Fruit fly (Drosophila melanogaster) whole organism, embryonic: ENCODE results near the gene Gale.
A peak's percentile ranks its signal among the peaks of the same experiment; 100 is the strongest.

Experiments used
- B-H2 ChIP-seq: fragments of 200-800 bp; sonication (Bioruptor generic); optimal IDR thresholded peaks from 2 replicates; lab custom pipeline; 2018; ENCODE audit warnings: missing biosample characterization, mild to moderate bottlenecking, missing genetic modification characterization
- CG10321 ChIP-seq: fragments of 200-800 bp; sonication (Bioruptor generic); IDR thresholded peaks from 2 replicates; pipeline ENCODE4 v1.3.6; 2022; ENCODE audit warnings: missing biosample characterization, missing genetic modification characterization
- CG10543 ChIP-seq: fragments of 200-800 bp; sonication (Bioruptor generic); optimal IDR thresholded peaks from 3 replicates; lab custom pipeline; 2017; ENCODE audit warnings: missing biosample characterization, mild to moderate bottlenecking, missing genetic modification characterization, moderate library complexity
- CG12104 ChIP-seq: fragments of 200-800 bp; sonication (Bioruptor generic); optimal IDR thresholded peaks from 3 replicates; lab custom pipeline; 2016; ENCODE audit warnings: missing biosample characterization, missing genetic modification characterization
- CG13296 ChIP-seq: fragments of 200-800 bp; sonication (Bioruptor generic); optimal IDR thresholded peaks from 3 replicates; lab custom pipeline; 2018; ENCODE audit warnings: missing biosample characterization, mild to moderate bottlenecking, missing genetic modification characterization
- CG15269 ChIP-seq: fragments of 200-800 bp; sonication (Bioruptor generic); optimal IDR thresholded peaks from 2 replicates; lab custom pipeline; 2018; ENCODE audit warnings: missing biosample characterization, mild to moderate bottlenecking, missing genetic modification characterization, moderate library complexity
- CG1647 ChIP-seq: fragments of 200-800 bp; sonication (Bioruptor generic); optimal IDR thresholded peaks from 3 replicates; lab custom pipeline; 2016; ENCODE audit warnings: missing biosample characterization, missing genetic modification characterization
- CG17612 ChIP-seq: fragments of 200-800 bp; sonication (Bioruptor generic); IDR thresholded peaks from 2 replicates; pipeline ENCODE4 v1.3.6; 2022; ENCODE audit warnings: missing biosample characterization, missing genetic modification characterization
- CG18599 ChIP-seq: fragments of 200-800 bp; sonication (Bioruptor generic); optimal IDR thresholded peaks from 3 replicates; lab custom pipeline; 2017; ENCODE audit warnings: missing biosample characterization, missing genetic modification characterization, mild to moderate bottlenecking, moderate library complexity, missing genetic modification reagents
- CG2199 ChIP-seq: fragments of 200-800 bp; sonication (Bioruptor generic); IDR thresholded peaks from 3 replicates; pipeline ENCODE4 v1.3.6; 2022; ENCODE audit warnings: missing biosample characterization, missing genetic modification characterization
- CG30020 ChIP-seq: fragments of 200-800 bp; optimal IDR thresholded peaks from 2 replicates; lab custom pipeline; 2019; ENCODE audit warnings: missing biosample characterization, mild to moderate bottlenecking, missing genetic modification characterization, moderate library complexity
- CG30431 ChIP-seq: fragments of 200-800 bp; sonication (Bioruptor generic); optimal IDR thresholded peaks from 2 replicates; lab custom pipeline; 2017; ENCODE audit warnings: missing biosample characterization, missing genetic modification characterization
- CG32772 ChIP-seq: fragments of 200-800 bp; sonication (Bioruptor generic); IDR thresholded peaks from 2 replicates; pipeline ENCODE4 v1.3.6; 2022; ENCODE audit warnings: missing biosample characterization, missing genetic modification characterization
- CG4854 ChIP-seq: fragments of 200-800 bp; sonication (Bioruptor generic); optimal IDR thresholded peaks from 2 replicates; lab custom pipeline; 2016; ENCODE audit warnings: missing biosample characterization, missing genetic modification characterization, inconsistent platforms
- CG6765 ChIP-seq: fragments of 200-800 bp; sonication (Bioruptor generic); optimal IDR thresholded peaks from 3 replicates; lab custom pipeline; 2017; ENCODE audit warnings: missing biosample characterization, mild to moderate bottlenecking, missing genetic modification characterization
- CG7839 ChIP-seq: fragments of 200-800 bp; sonication (Bioruptor generic); optimal IDR thresholded peaks from 3 replicates; lab custom pipeline; 2018; ENCODE audit warnings: missing biosample characterization, mild to moderate bottlenecking, missing genetic modification characterization, moderate library complexity
- CG7928 ChIP-seq: fragments of 200-800 bp; sonication (Bioruptor generic); optimal IDR thresholded peaks from 2 replicates; lab custom pipeline; 2017; ENCODE audit warnings: missing biosample characterization, mild to moderate bottlenecking, missing genetic modification characterization
- CG7963 ChIP-seq: fragments of 200-800 bp; sonication (Bioruptor generic); IDR thresholded peaks from 3 replicates; pipeline ENCODE4 v1.3.6; 2022; ENCODE audit warnings: missing biosample characterization, missing genetic modification characterization; ENCODE audit not compliant: partially characterized antibody
- CG9437 ChIP-seq: fragments of 200-800 bp; sonication (Bioruptor generic); optimal IDR thresholded peaks from 2 replicates; lab custom pipeline; 2018; ENCODE audit warnings: missing biosample characterization, mild to moderate bottlenecking, missing genetic modification characterization
- CG9609 ChIP-seq: fragments of 200-800 bp; sonication (Bioruptor generic); optimal IDR thresholded peaks from 3 replicates; lab custom pipeline; 2016; ENCODE audit warnings: missing biosample characterization, missing genetic modification characterization
- D19B ChIP-seq: fragments of 200-800 bp; sonication (Bioruptor generic); optimal IDR thresholded peaks from 2 replicates; lab custom pipeline; 2017; ENCODE audit warnings: missing biosample characterization, mild to moderate bottlenecking, missing genetic modification characterization
- Dbx ChIP-seq: fragments of 200-800 bp; sonication (Bioruptor generic); IDR thresholded peaks from 3 replicates; pipeline ENCODE4 v1.3.6; 2022; ENCODE audit warnings: missing biosample characterization, missing genetic modification characterization
- Doc3 ChIP-seq: fragments of 200-800 bp; sonication (Bioruptor generic); IDR thresholded peaks from 3 replicates; pipeline ENCODE4 v1.3.6; 2022; ENCODE audit warnings: missing biosample characterization, missing genetic modification characterization; ENCODE audit not compliant: partially characterized antibody
- Dref ChIP-seq: fragments of 200-800 bp; sonication (Bioruptor generic); IDR thresholded peaks from 2 replicates; pipeline ENCODE4 v1.3.6; 2022; ENCODE audit warnings: missing biosample characterization, missing genetic modification characterization
- Elba2 ChIP-seq: fragments of 200-800 bp; sonication (Bioruptor generic); optimal IDR thresholded peaks from 3 replicates; lab custom pipeline; 2016; ENCODE audit warnings: missing biosample characterization, missing genetic modification characterization
- HLH3B ChIP-seq: fragments of 200-800 bp; sonication (Bioruptor generic); IDR thresholded peaks from 2 replicates; pipeline ENCODE4 v1.3.6; 2022; ENCODE audit warnings: missing biosample characterization, missing genetic modification characterization
- Poxn ChIP-seq: fragments of 200-800 bp; sonication (Bioruptor generic); IDR thresholded peaks from 2 replicates; pipeline ENCODE4 v1.3.6; 2022; ENCODE audit warnings: missing biosample characterization, missing genetic modification characterization
- Scr ChIP-seq: fragments of 200-800 bp; sonication (Bioruptor generic); IDR thresholded peaks from 2 replicates; pipeline ENCODE4 v1.3.6; 2022; ENCODE audit warnings: missing biosample characterization, missing genetic modification characterization; ENCODE audit not compliant: partially characterized antibody
- Sin3A ChIP-seq: fragments of >200 bp; optimal IDR thresholded peaks from 2 replicates; lab custom pipeline; 2018
- Sox102F ChIP-seq: fragments of 200-800 bp; sonication (Bioruptor generic); optimal IDR thresholded peaks from 2 replicates; lab custom pipeline; 2018; ENCODE audit warnings: missing biosample characterization, mild to moderate bottlenecking, missing genetic modification characterization, moderate library complexity
- bcd ChIP-seq: fragments of 200-800 bp; sonication (Bioruptor generic); optimal IDR thresholded peaks from 2 replicates; lab custom pipeline; 2017; ENCODE audit warnings: missing biosample characterization, mild to moderate bottlenecking, missing genetic modification characterization
- caup ChIP-seq: fragments of 200-800 bp; sonication (Bioruptor generic); optimal IDR thresholded peaks from 3 replicates; lab custom pipeline; 2017; ENCODE audit warnings: missing biosample characterization, mild to moderate bottlenecking, missing genetic modification characterization, moderate library complexity; ENCODE audit not compliant: severe bottlenecking
- chinmo ChIP-seq: fragments of 200-800 bp; sonication (Bioruptor generic); IDR thresholded peaks from 4 replicates; pipeline ENCODE4 v1.3.6; 2022; ENCODE audit warnings: missing biosample characterization, missing genetic modification characterization; ENCODE audit not compliant: partially characterized antibody
- crp ChIP-seq, 2 experiments: fragments of 200-800 bp; sonication (Bioruptor generic); optimal IDR thresholded peaks; 2 replicates in 1 of 2; 3 replicates in 1 of 2; lab custom pipeline; 2017; ENCODE audit warnings: missing biosample characterization in 2 of 2, missing genetic modification characterization in 2 of 2, mild to moderate bottlenecking in 1 of 2, moderate library complexity in 1 of 2
- exex ChIP-seq: fragments of 200-800 bp; sonication (Bioruptor generic); optimal IDR thresholded peaks from 4 replicates; lab custom pipeline; 2018; ENCODE audit warnings: missing biosample characterization, mild to moderate bottlenecking, missing genetic modification characterization, moderate library complexity
- ham ChIP-seq: fragments of 200-800 bp; sonication (Bioruptor generic); IDR thresholded peaks from 2 replicates; pipeline ENCODE4 v1.3.6; 2022; ENCODE audit warnings: missing biosample characterization, missing genetic modification characterization
- hb ChIP-seq: fragments of 200-800 bp; sonication (Bioruptor generic); IDR thresholded peaks from 3 replicates; pipeline ENCODE4 v1.3.6; 2022; ENCODE audit warnings: missing biosample characterization, missing genetic modification characterization; ENCODE audit not compliant: partially characterized antibody
- lilli ChIP-seq: fragments of 200-800 bp; sonication (Bioruptor generic); optimal IDR thresholded peaks from 3 replicates; lab custom pipeline; 2016; ENCODE audit warnings: missing biosample characterization, missing genetic modification characterization
- nerfin-2 ChIP-seq: fragments of 200-800 bp; sonication (Bioruptor generic); IDR thresholded peaks from 2 replicates; pipeline ENCODE4 v1.3.6; 2022; ENCODE audit warnings: missing biosample characterization, missing genetic modification characterization; ENCODE audit not compliant: partially characterized antibody
- org-1 ChIP-seq: fragments of 200-800 bp; sonication (Bioruptor generic); optimal IDR thresholded peaks from 2 replicates; lab custom pipeline; 2017; ENCODE audit warnings: missing biosample characterization, missing genetic modification characterization
- otp ChIP-seq: fragments of 200-800 bp; sonication (Bioruptor generic); IDR thresholded peaks from 3 replicates; pipeline ENCODE4, ENCODE4 v1.3.6; 2022; ENCODE audit warnings: missing biosample characterization, missing genetic modification characterization
- pfk ChIP-seq: fragments of 200-800 bp; sonication (Bioruptor generic); optimal IDR thresholded peaks from 2 replicates; lab custom pipeline; 2018; ENCODE audit warnings: missing biosample characterization, mild to moderate bottlenecking, missing genetic modification characterization, moderate library complexity
- schlank ChIP-seq: fragments of 200-800 bp; sonication (Bioruptor generic); optimal IDR thresholded peaks from 2 replicates; lab custom pipeline; 2018; ENCODE audit warnings: missing biosample characterization, mild to moderate bottlenecking, missing genetic modification characterization
- scrt ChIP-seq: fragments of 200-800 bp; sonication (Bioruptor generic); optimal IDR thresholded peaks from 2 replicates; lab custom pipeline; 2018; ENCODE audit warnings: missing biosample characterization, mild to moderate bottlenecking, missing genetic modification characterization, moderate library complexity
- slou ChIP-seq: fragments of 200-800 bp; sonication (Bioruptor generic); optimal IDR thresholded peaks from 3 replicates; lab custom pipeline; 2016; ENCODE audit warnings: missing biosample characterization, missing genetic modification characterization
- stwl ChIP-seq: fragments of 200-800 bp; sonication (Bioruptor generic); optimal IDR thresholded peaks from 3 replicates; lab custom pipeline; 2018; ENCODE audit warnings: missing biosample characterization, mild to moderate bottlenecking, missing genetic modification characterization, moderate library complexity
- tio ChIP-seq: fragments of 200-800 bp; sonication (Bioruptor generic); optimal IDR thresholded peaks from 2 replicates; lab custom pipeline; 2017; ENCODE audit warnings: missing biosample characterization, missing genetic modification characterization, inconsistent platforms
- tll ChIP-seq, 2 experiments: fragments of 200-800 bp in 1 of 2; fragments of >200 bp in 1 of 2; sonication (Bioruptor generic) in 1 of 2; optimal IDR thresholded peaks; 2 replicates each; lab custom pipeline; 2017 to 2019; ENCODE audit warnings: missing biosample characterization in 2 of 2, missing genetic modification characterization in 2 of 2, mild to moderate bottlenecking in 1 of 2, moderate library complexity in 1 of 2

Gene Gale

dm6 chr3L:696404-697054 is 48.2 kb downstream of the Gale start (continued):
- TF ChIP-seq org-1 (GFP tag; lab: Kevin White, UChicago): peak; percentile 93
- no peak for TF ChIP-seq nerfin-2 (GFP tag; lab: Robert Waterston, UW)
- TF ChIP-seq CG15269: peak; percentile 96
- no peak for TF ChIP-seq Sin3A (lab: Kevin White, UChicago)
- TF ChIP-seq schlank (tag; lab: Kevin White, UChicago): peak; percentile 87
- peak; percentile 91 for TF ChIP-seq CG6765 (GFP tag; lab: Kevin White, UChicago)
- TF ChIP-seq Elba2 (GFP tag; lab: Kevin White, UChicago): peak; percentile 46
- peak; percentile 87 for TF ChIP-seq CG9437 (GFP tag; lab: Kevin White, UChicago)
- peak; percentile 96 for TF ChIP-seq CG13296 (GFP tag; lab: Kevin White, UChicago)
- TF ChIP-seq CG7839 (tag; lab: Kevin White, UChicago): peak; percentile 97
- peak; percentile 85 for TF ChIP-seq Poxn
- peak; percentile 95 for TF ChIP-seq CG30431 (GFP tag; lab: Kevin White, UChicago)
- TF ChIP-seq Doc3: no peak
- peak; percentile 72 for TF ChIP-seq CG30020 (tag; lab: Kevin White, UChicago)
- peak; percentile 71 for TF ChIP-seq CG7928 (GFP tag; lab: Kevin White, UChicago)
- TF ChIP-seq bcd (GFP tag; lab: Kevin White, UChicago): peak; percentile 95
- TF ChIP-seq lilli (GFP tag; lab: Kevin White, UChicago): peak; percentile 84
- TF ChIP-seq tio (GFP tag; lab: Kevin White, UChicago): no peak
- TF ChIP-seq chinmo (GFP tag; lab: Robert Waterston, UW): 0 out of 4 replicates have a peak, but pooled peaks have one; percentile 19
- TF ChIP-seq D19B: peak; percentile 87
- TF ChIP-seq scrt (GFP tag; lab: Kevin White, UChicago): peak; percentile 94
- peak; percentile 74 for TF ChIP-seq slou (GFP tag; lab: Kevin White, UChicago)
- peak; percentile 81 for TF ChIP-seq CG4854 (GFP tag; lab: Kevin White, UChicago)
- peak; percentile 78 for TF ChIP-seq CG17612
- peak; percentile 95 for TF ChIP-seq otp (GFP tag; lab: Robert Waterston, UW)
- TF ChIP-seq CG10321 (GFP tag; lab: Robert Waterston, UW): peak; percentile 70
- TF ChIP-seq CG32772 (GFP tag; lab: Robert Waterston, UW): peak; percentile 94
- peak; percentile 90 for TF ChIP-seq CG12104 (GFP tag; lab: Kevin White, UChicago)
- peak; percentile 65 for TF ChIP-seq CG1647 (GFP tag; lab: Kevin White, UChicago)
- peak; percentile 75 for TF ChIP-seq stwl (tag; lab: Kevin White, UChicago)
- peak in 1 of 2 experiments; percentile 28 for TF ChIP-seq tll (GFP tag; optimal IDR thresholded peaks at IDR 0.05; lab: Kevin White, UChicago)
- peak; percentile 94 for TF ChIP-seq Sox102F (GFP tag; lab: Kevin White, UChicago)
- no peak for TF ChIP-seq CG7963 (GFP tag; lab: Robert Waterston, UW)
- TF ChIP-seq B-H2: peak; percentile 25
- peak; percentile 79 for TF ChIP-seq ham (GFP tag; lab: Robert Waterston, UW)
- TF ChIP-seq exex: peak; percentile 70
- peak; percentile 37 for TF ChIP-seq CG9609 (GFP tag; lab: Kevin White, UChicago)
- TF ChIP-seq HLH3B (GFP tag; lab: Robert Waterston, UW): peak; percentile 96
- TF ChIP-seq pfk: no peak
- peak in 1 of 2 experiments; percentile 57 for TF ChIP-seq crp (GFP tag; optimal IDR thresholded peaks at IDR 0.05; lab: Kevin White, UChicago)
- peak; percentile 62 for TF ChIP-seq CG10543 (GFP tag; lab: Kevin White, UChicago)
- peak; percentile 96 for TF ChIP-seq caup (GFP tag; lab: Kevin White, UChicago)
- TF ChIP-seq Dbx: peak; percentile 94
- peak; percentile 90 for TF ChIP-seq CG2199 (GFP tag; lab: Robert Waterston, UW)
- TF ChIP-seq CG18599: peak; percentile 98
- no peak for TF ChIP-seq Dref (GFP tag; lab: Robert Waterston, UW)
- no peak for TF ChIP-seq hb
- no peak for TF ChIP-seq Scr (GFP tag; lab: Robert Waterston, UW)
